Worm (Caenorhabditis elegans) whole organism, L4 larva: ENCODE results near the gene F41C3.7.
A peak's percentile ranks its signal among the peaks of the same experiment; 100 is the strongest.

Source experiments
- F37D6.2 ChIP-seq: sonication (generic microtip); optimal IDR thresholded peaks from 2 replicates; lab custom pipeline; 2016; ENCODE audit warnings: mild to moderate bottlenecking, missing genetic modification characterization, missing compliant biosample characterization
- Y75B8A.6 ChIP-seq: fragments of 200-800 bp; sonication (Bioruptor generic); IDR thresholded peaks from 2 replicates; pipeline ENCODE4 v1.3.6; 2022; ENCODE audit warnings: missing genetic modification reagents, missing genetic modification characterization, missing compliant biosample characterization
- aha-1 ChIP-seq: fragments of 150-350 bp; peaks from one replicate; lab custom pipeline; 2014; ENCODE audit warnings: missing biosample characterization, missing genetic modification characterization
- arid-1 ChIP-seq: fragments of 200-800 bp; sonication (Bioruptor generic); conservative IDR thresholded peaks from 2 replicates; pipeline ENCODE4 v1.3.6; 2022; ENCODE audit warnings: missing genetic modification reagents, missing genetic modification characterization, missing compliant biosample characterization
- ceh-20 ChIP-seq: fragments of 200-800 bp; sonication (Bioruptor generic); IDR thresholded peaks from 2 replicates; pipeline ENCODE4 v1.3.6; 2022; ENCODE audit warnings: missing genetic modification reagents, missing genetic modification characterization, missing compliant biosample characterization
- ceh-32 ChIP-seq: sonication (generic microtip); optimal IDR thresholded peaks from 2 replicates; lab custom pipeline; 2016; ENCODE audit warnings: mild to moderate bottlenecking, missing genetic modification characterization, missing compliant biosample characterization; ENCODE audit not compliant: poor library complexity
- ceh-82 ChIP-seq: sonication (generic microtip); optimal IDR thresholded peaks from 2 replicates; lab custom pipeline; 2017; ENCODE audit warnings: missing biosample characterization, missing genetic modification characterization
- ctbp-1 ChIP-seq: fragments of 200-800 bp; sonication (Bioruptor generic); IDR thresholded peaks from 2 replicates; pipeline ENCODE4 v1.3.6; 2022; ENCODE audit warnings: missing genetic modification reagents, missing genetic modification characterization, missing compliant biosample characterization
- daf-16 ChIP-seq, 3 experiments: sonication (generic microtip); optimal IDR thresholded peaks; 2 replicates each; lab custom pipeline; 2016 to 2017; ENCODE audit warnings: missing genetic modification characterization in 3 of 3, missing genetic modification reagents in 3 of 3, mild to moderate bottlenecking in 2 of 3, missing compliant biosample characterization in 2 of 3, missing biosample characterization in 1 of 3, moderate library complexity in 1 of 3
- daf-8 ChIP-seq: fragments of 200-800 bp; sonication (Bioruptor generic); IDR thresholded peaks from 2 replicates; pipeline ENCODE4 v1.3.6; 2022; ENCODE audit warnings: missing genetic modification characterization, missing compliant biosample characterization
- dmd-6 ChIP-seq: fragments of 200-800 bp; sonication (Bioruptor generic); IDR thresholded peaks from 2 replicates; pipeline ENCODE4 v1.3.6; 2022; ENCODE audit warnings: missing genetic modification reagents, missing genetic modification characterization, missing compliant biosample characterization
- dmd-8 ChIP-seq: fragments of 200-800 bp; sonication (Bioruptor generic); IDR thresholded peaks from 2 replicates; pipeline ENCODE4 v1.3.6; 2022; ENCODE audit warnings: missing genetic modification characterization, missing compliant biosample characterization
- dmd-9 ChIP-seq: fragments of 200-800 bp; sonication (Bioruptor generic); IDR thresholded peaks from 2 replicates; pipeline ENCODE4 v1.3.6; 2022; ENCODE audit warnings: missing genetic modification reagents, missing genetic modification characterization, missing compliant biosample characterization
- dpl-1 ChIP-seq: fragments of 150-350 bp; optimal IDR thresholded peaks from 2 replicates; lab custom pipeline; 2014; ENCODE audit warnings: missing biosample characterization, missing genetic modification reagents, missing genetic modification characterization
- duxl-1 ChIP-seq: sonication (generic microtip); optimal IDR thresholded peaks from 2 replicates; lab custom pipeline; 2016; ENCODE audit warnings: mild to moderate bottlenecking, missing genetic modification characterization, moderate library complexity, missing compliant biosample characterization; ENCODE audit not compliant: poor library complexity
- dve-1 ChIP-seq: sonication (generic microtip); optimal IDR thresholded peaks from 2 replicates; lab custom pipeline; 2017; ENCODE audit warnings: antibody characterized with exemption, mild to moderate bottlenecking, missing genetic modification characterization, missing compliant biosample characterization; ENCODE audit not compliant: insufficient read depth
- fkh-10 ChIP-seq: fragments of 150-350 bp; optimal IDR thresholded peaks from 2 replicates; lab custom pipeline; 2014; ENCODE audit warnings: missing biosample characterization, missing genetic modification reagents, missing genetic modification characterization
- hif-1 ChIP-seq, 2 experiments: sonication (generic microtip); optimal IDR thresholded peaks; 2 replicates each; lab custom pipeline; 2016 to 2017; ENCODE audit warnings: missing compliant biosample characterization in 2 of 2, missing genetic modification characterization in 2 of 2, missing genetic modification reagents in 2 of 2, missing genotype in 2 of 2, mild to moderate bottlenecking in 1 of 2
- hlh-11 ChIP-seq: fragments of 200-800 bp; sonication (Bioruptor generic); optimal IDR thresholded peaks from 2 replicates; lab custom pipeline; 2018; ENCODE audit warnings: mild to moderate bottlenecking, missing genetic modification characterization, missing compliant biosample characterization
- lin-1 ChIP-seq: fragments of 200-800 bp; sonication (Bioruptor generic); IDR thresholded peaks from 2 replicates; pipeline ENCODE4 v1.3.6; 2022; ENCODE audit warnings: missing genetic modification reagents, missing genetic modification characterization, missing compliant biosample characterization
- lin-13 ChIP-seq: fragments of 150-350 bp; optimal IDR thresholded peaks from 2 replicates; lab custom pipeline; 2014; ENCODE audit warnings: missing biosample characterization, missing genetic modification reagents, missing genetic modification characterization
- lin-29 ChIP-seq: fragments of 200-800 bp; sonication (Bioruptor generic); IDR thresholded peaks from 2 replicates; pipeline ENCODE4 v1.3.6; 2022; ENCODE audit warnings: missing genetic modification reagents, missing genetic modification characterization, missing compliant biosample characterization
- lin-38 ChIP-seq: fragments of 200-800 bp; sonication (Bioruptor generic); IDR thresholded peaks from 2 replicates; pipeline ENCODE4 v1.3.6; 2022; ENCODE audit warnings: missing genetic modification reagents, missing genetic modification characterization, missing compliant biosample characterization
- lsy-2 ChIP-seq, 2 experiments: fragments of 150-350 bp in 1 of 2; sonication (generic microtip) in 1 of 2; optimal IDR thresholded peaks; 2 replicates each; lab custom pipeline; 2014 to 2017; ENCODE audit warnings: missing biosample characterization in 2 of 2, missing genetic modification characterization in 2 of 2
- madf-9 ChIP-seq: fragments of 200-800 bp; sonication (Bioruptor generic); conservative IDR thresholded peaks from 2 replicates; pipeline ENCODE4 v1.3.6; 2022; ENCODE audit warnings: missing genetic modification reagents, missing genetic modification characterization, missing compliant biosample characterization
- mdt-29 ChIP-seq: fragments of 200-800 bp; sonication (Bioruptor generic); IDR thresholded peaks from 2 replicates; pipeline ENCODE4 v1.3.6; 2022; ENCODE audit warnings: missing genetic modification reagents, missing genetic modification characterization, missing compliant biosample characterization
- mes-2 ChIP-seq: sonication (generic microtip); optimal IDR thresholded peaks from 2 replicates; lab custom pipeline; 2016; ENCODE audit warnings: missing genotype, mild to moderate bottlenecking, missing genetic modification characterization, missing compliant biosample characterization; ENCODE audit not compliant: poor library complexity, severe bottlenecking
- mxl-2 ChIP-seq: fragments of 200-800 bp; sonication (Bioruptor generic); conservative IDR thresholded peaks from 2 replicates; pipeline ENCODE4 v1.3.6; 2022; ENCODE audit warnings: missing genetic modification reagents, missing genetic modification characterization, missing compliant biosample characterization
- nhr-10 ChIP-seq: fragments of 150-350 bp; optimal IDR thresholded peaks from 2 replicates; lab custom pipeline; 2014; ENCODE audit warnings: missing biosample characterization, missing genetic modification characterization
- nhr-11 ChIP-seq: fragments of 150-350 bp; optimal IDR thresholded peaks from 2 replicates; lab custom pipeline; 2014; ENCODE audit warnings: missing biosample characterization, missing genetic modification characterization
- nhr-25 ChIP-seq: sonication (generic microtip); optimal IDR thresholded peaks from 2 replicates; lab custom pipeline; 2017; ENCODE audit warnings: missing genetic modification characterization, mild to moderate bottlenecking, missing compliant biosample characterization, antibody characterized with exemption, moderate library complexity, borderline replicate concordance; ENCODE audit not compliant: insufficient read depth
- nhr-28 ChIP-seq: fragments of 150-350 bp; optimal IDR thresholded peaks from 2 replicates; lab custom pipeline; 2014; ENCODE audit warnings: missing biosample characterization, missing genetic modification characterization
- nhr-48 ChIP-seq: sonication (generic microtip); optimal IDR thresholded peaks from 2 replicates; lab custom pipeline; 2016; ENCODE audit warnings: mild to moderate bottlenecking, missing genetic modification characterization, missing compliant biosample characterization
- nhr-6 ChIP-seq: fragments of 150-350 bp; optimal IDR thresholded peaks from 2 replicates; lab custom pipeline; 2014; ENCODE audit warnings: missing biosample characterization, missing genetic modification characterization
- php-3 ChIP-seq: fragments of 200-800 bp; sonication (Bioruptor generic); IDR thresholded peaks from 2 replicates; pipeline ENCODE4 v1.3.6; 2022; ENCODE audit warnings: missing genetic modification reagents, missing genetic modification characterization, missing compliant biosample characterization
- saeg-2 ChIP-seq: fragments of 200-800 bp; sonication (Bioruptor generic); IDR thresholded peaks from 2 replicates; pipeline ENCODE4 v1.3.6; 2022; ENCODE audit warnings: missing genetic modification reagents, missing genetic modification characterization, missing compliant biosample characterization
- sdz-12 ChIP-seq: fragments of 200-800 bp; sonication (Bioruptor generic); optimal IDR thresholded peaks from 2 replicates; lab custom pipeline; 2018; ENCODE audit warnings: mild to moderate bottlenecking, missing genetic modification characterization, missing compliant biosample characterization
- spr-1 ChIP-seq: sonication (generic microtip); optimal IDR thresholded peaks from 2 replicates; lab custom pipeline; 2016; ENCODE audit warnings: mild to moderate bottlenecking, missing genetic modification characterization, missing compliant biosample characterization
- tag-97 ChIP-seq: fragments of 200-800 bp; sonication (Bioruptor generic); IDR thresholded peaks from 2 replicates; pipeline ENCODE4 v1.3.6; 2022; ENCODE audit warnings: missing genetic modification characterization, missing compliant biosample characterization
- unc-130 ChIP-seq: sonication (generic microtip); optimal IDR thresholded peaks from 2 replicates; lab custom pipeline; 2016; ENCODE audit warnings: missing genetic modification reagents, missing genetic modification characterization, missing compliant biosample characterization
- unc-62 ChIP-seq, 3 experiments: fragments of 150-350 bp in 1 of 3; sonication (generic microtip); optimal IDR thresholded peaks in 2 of 3; peaks in 1 of 3; 1 replicate in 1 of 3; 2 replicates in 2 of 3; lab custom pipeline; 2014 to 2017; ENCODE audit warnings: missing biosample characterization in 3 of 3, missing genetic modification characterization in 3 of 3, missing genetic modification reagents in 3 of 3, missing genotype in 1 of 3

The F41C3.7 gene

ce11 chrII:4734477-4734876, 4.6 kb downstream of the F41C3.7 start:
- TF ChIP-seq nhr-28 (tag; lab: Kevin White, UChicago) (peak; percentile 48), lin-38 (no peak), nhr-25 (tag; lab: Kevin White, UChicago) (peak; percentile 56)
- TF ChIP-seq, all 104 proteins: peak for 2

- TF ChIP-seq unc-62 (GFP tag; optimal IDR thresholded peaks at IDR 0.05 in 1 of 2; lab: Kevin White, UChicago) (peak in 1 of 2 experiments; percentile 6), unc-62 (tag; optimal IDR thresholded peaks at IDR 0.05; lab: Kevin White, UChicago) (no peak), Y75B8A.6 (GFP tag; lab: Robert Waterston, UW) (no peak), mdt-29 (GFP tag; lab: Robert Waterston, UW) (no peak), ceh-32 (tag; lab: Kevin White, UChicago) (no peak), daf-16 (GFP tag; optimal IDR thresholded peaks at IDR 0.05; lab: Kevin White, UChicago) (peak in 1 of 2 experiments; percentile 90), daf-16 (tag; optimal IDR thresholded peaks at IDR 0.05; lab: Kevin White, UChicago) (no peak), arid-1 (no peak)
Measured at ce11 chrII:4736585-4736984, 6.8 kb downstream of the F41C3.7 start.

- TF ChIP-seq unc-62 (GFP tag; optimal IDR thresholded peaks at IDR 0.05 in 1 of 2; lab: Kevin White, UChicago) (peak in 1 of 2 experiments; percentile 3), unc-62 (tag; optimal IDR thresholded peaks at IDR 0.05; lab: Kevin White, UChicago) (no peak), saeg-2 (GFP tag; lab: Robert Waterston, UW) (no peak)
Measured at ce11 chrII:4737348-4737747, 7.5 kb downstream of the F41C3.7 start, which contains the start of gene ctsa-1.1. TSS of gene ctsa-1.1 (plus strand) at chrII:4737648.

- TF ChIP-seq daf-8 (GFP tag; lab: Robert Waterston, UW) (no peak), lsy-2 (tag; optimal IDR thresholded peaks at IDR 0.05; lab: Kevin White, UChicago) (peak in 1 of 2 experiments; percentile 86), hif-1 (tag; optimal IDR thresholded peaks at IDR 0.05; lab: Kevin White, UChicago) (peak in 1 of 2 experiments; percentile 92), spr-1 (peak; percentile 28), dpl-1 (GFP tag; lab: Kevin White, UChicago) (peak; percentile 97), mes-2 (tag; lab: Kevin White, UChicago) (peak; percentile 99), F37D6.2 (peak; percentile 14), ctbp-1 (GFP tag; lab: Robert Waterston, UW) (no peak), dmd-6 (GFP tag; lab: Robert Waterston, UW) (peak; percentile 69), nhr-10 (tag; lab: Kevin White, UChicago) (no peak), mxl-2 (GFP tag; lab: Robert Waterston, UW) (0 out of 2 replicates have a peak, but pooled peaks have one; percentile 45), php-3 (GFP tag; lab: Robert Waterston, UW) (no peak), dve-1 (tag; lab: Kevin White, UChicago) (peak; percentile 59), fkh-10 (GFP tag; lab: Kevin White, UChicago) (peak; percentile 38), nhr-11 (tag; lab: Kevin White, UChicago) (peak; percentile 12), unc-130 (GFP tag; lab: Kevin White, UChicago) (peak; percentile 92), lin-1 (GFP tag; lab: Robert Waterston, UW) (peak; percentile 57), lin-38 (peak; percentile 80), daf-16 (GFP tag; optimal IDR thresholded peaks at IDR 0.05; lab: Kevin White, UChicago) (no peak), daf-16 (tag; optimal IDR thresholded peaks at IDR 0.05; lab: Kevin White, UChicago) (peak; percentile 42), aha-1 (tag; lab: Kevin White, UChicago) (no peak), lin-13 (GFP tag; lab: Kevin White, UChicago) (peak; percentile 62), ceh-82 (tag; lab: Kevin White, UChicago) (no peak), sdz-12 (GFP tag; lab: Kevin White, UChicago) (no peak), dmd-9 (GFP tag; lab: Robert Waterston, UW) (peak; percentile 80), ceh-20 (GFP tag; lab: Robert Waterston, UW) (0 out of 2 replicates have a peak, but pooled peaks have one; percentile 30), lin-29 (no peak), nhr-6 (tag; lab: Kevin White, UChicago) (peak; percentile 73), duxl-1 (tag; lab: Kevin White, UChicago) (peak; percentile 15), dmd-8 (GFP tag; lab: Robert Waterston, UW) (no peak), nhr-48 (tag; lab: Kevin White, UChicago) (peak; percentile 54), tag-97 (GFP tag; lab: Robert Waterston, UW) (0 out of 2 replicates have a peak, but pooled peaks have one; percentile 79), hlh-11 (peak; percentile 71), madf-9 (GFP tag; lab: Robert Waterston, UW) (peak; percentile 71)
Measured at ce11 chrII:4739984-4740462, 10.2 kb downstream of the F41C3.7 start, which contains the start of gene eas-1. TSS of gene eas-1 (plus strand) at chrII:4740412.
